Fruit fly (Drosophila melanogaster) whole organism, embryonic: ENCODE measurements around the gene CG13390.

Source experiments
- Antp ChIP-seq: fragments of 200-800 bp; sonication (Bioruptor generic); optimal IDR thresholded peaks from 3 replicates; lab custom pipeline; 2016; ENCODE audit warnings: missing biosample characterization, missing genetic modification characterization
- Atf-2 ChIP-seq: fragments of 200-800 bp; sonication (Bioruptor generic); optimal IDR thresholded peaks from 2 replicates; lab custom pipeline; 2016; ENCODE audit warnings: missing biosample characterization, missing genetic modification characterization
- Atf3 ChIP-seq: fragments of 200-800 bp; sonication (Bioruptor generic); optimal IDR thresholded peaks from 3 replicates; lab custom pipeline; 2016; ENCODE audit warnings: missing biosample characterization, missing genetic modification characterization
- B-H2 ChIP-seq: fragments of 200-800 bp; sonication (Bioruptor generic); optimal IDR thresholded peaks from 2 replicates; lab custom pipeline; 2018; ENCODE audit warnings: missing biosample characterization, mild to moderate bottlenecking, missing genetic modification characterization
- CG10147 ChIP-seq: fragments of 200-800 bp; sonication (Bioruptor generic); optimal IDR thresholded peaks from 2 replicates; lab custom pipeline; 2019; ENCODE audit warnings: missing biosample characterization, mild to moderate bottlenecking, missing genetic modification characterization, moderate library complexity
- CG10543 ChIP-seq: fragments of 200-800 bp; sonication (Bioruptor generic); optimal IDR thresholded peaks from 3 replicates; lab custom pipeline; 2017; ENCODE audit warnings: missing biosample characterization, mild to moderate bottlenecking, missing genetic modification characterization, moderate library complexity
- CG11398 ChIP-seq: fragments of 200-800 bp; sonication (Bioruptor generic); optimal IDR thresholded peaks from 2 replicates; lab custom pipeline; 2016; ENCODE audit warnings: missing biosample characterization, missing genetic modification characterization
- CG11696 ChIP-seq: fragments of 200-800 bp; sonication (Bioruptor generic); IDR thresholded peaks from 2 replicates; pipeline ENCODE4 v1.3.6; 2022; ENCODE audit warnings: missing biosample characterization, missing genetic modification characterization
- CG12219 ChIP-seq: fragments of 200-800 bp; sonication (Bioruptor generic); optimal IDR thresholded peaks from 3 replicates; lab custom pipeline; 2018; ENCODE audit warnings: missing biosample characterization, mild to moderate bottlenecking, missing genetic modification characterization
- CG1233 ChIP-seq: fragments of 200-800 bp; sonication (Bioruptor generic); optimal IDR thresholded peaks from 4 replicates; lab custom pipeline; 2018; ENCODE audit warnings: missing biosample characterization, mild to moderate bottlenecking, missing genetic modification characterization
- CG13296 ChIP-seq: fragments of 200-800 bp; sonication (Bioruptor generic); optimal IDR thresholded peaks from 3 replicates; lab custom pipeline; 2018; ENCODE audit warnings: missing biosample characterization, mild to moderate bottlenecking, missing genetic modification characterization
- CG1647 ChIP-seq: fragments of 200-800 bp; sonication (Bioruptor generic); optimal IDR thresholded peaks from 3 replicates; lab custom pipeline; 2016; ENCODE audit warnings: missing biosample characterization, missing genetic modification characterization
- CG16815 ChIP-seq: fragments of 200-800 bp; sonication (Bioruptor generic); optimal IDR thresholded peaks from 3 replicates; lab custom pipeline; 2017; ENCODE audit warnings: missing biosample characterization, mild to moderate bottlenecking, missing genetic modification characterization
- CG17359 ChIP-seq: fragments of 200-800 bp; sonication (Bioruptor generic); optimal IDR thresholded peaks from 3 replicates; lab custom pipeline; 2018; ENCODE audit warnings: missing biosample characterization, mild to moderate bottlenecking, missing genetic modification characterization, moderate library complexity
- CG17912 ChIP-seq: fragments of 200-800 bp; sonication (Bioruptor generic); optimal IDR thresholded peaks from 2 replicates; lab custom pipeline; 2018; ENCODE audit warnings: missing biosample characterization, mild to moderate bottlenecking, missing genetic modification characterization
- CG2120 ChIP-seq: fragments of 200-800 bp; sonication (Bioruptor generic); optimal IDR thresholded peaks from 3 replicates; lab custom pipeline; 2016; ENCODE audit warnings: missing biosample characterization, missing genetic modification characterization
- CG2712 ChIP-seq: fragments of 200-800 bp; optimal IDR thresholded peaks from 3 replicates; lab custom pipeline; 2019; ENCODE audit warnings: missing biosample characterization, mild to moderate bottlenecking, missing genetic modification characterization, moderate library complexity
- CG34422 ChIP-seq: fragments of 200-800 bp; sonication (Bioruptor generic); IDR thresholded peaks from 3 replicates; pipeline ENCODE4 v1.3.6; 2022; ENCODE audit warnings: missing biosample characterization, missing genetic modification characterization
- CG43689 ChIP-seq: fragments of 200-800 bp; sonication (Bioruptor generic); IDR thresholded peaks from 2 replicates; pipeline ENCODE4 v1.3.6; 2022; ENCODE audit warnings: missing biosample characterization, missing genetic modification characterization
- CG4730 ChIP-seq: fragments of 200-800 bp; sonication (Bioruptor generic); IDR thresholded peaks from 2 replicates; pipeline ENCODE4 v1.3.6; 2022; ENCODE audit warnings: missing biosample characterization, missing genetic modification characterization
- CG5953 ChIP-seq: fragments of 200-800 bp; sonication (Bioruptor generic); IDR thresholded peaks from 2 replicates; pipeline ENCODE4 v1.3.6; 2022; ENCODE audit warnings: missing biosample characterization, missing genetic modification characterization
- CG6683 ChIP-seq: fragments of 200-800 bp; sonication (Bioruptor generic); optimal IDR thresholded peaks from 2 replicates; lab custom pipeline; 2017; ENCODE audit warnings: missing biosample characterization, mild to moderate bottlenecking, missing genetic modification characterization, missing genetic modification reagents
- CG8388 ChIP-seq: fragments of 200-800 bp; sonication (Bioruptor generic); optimal IDR thresholded peaks from 2 replicates; lab custom pipeline; 2019; ENCODE audit warnings: missing biosample characterization, mild to moderate bottlenecking, missing genetic modification characterization, moderate library complexity
- CG8924 ChIP-seq: fragments of 200-800 bp; optimal IDR thresholded peaks from 3 replicates; lab custom pipeline; 2019; ENCODE audit warnings: missing biosample characterization, mild to moderate bottlenecking, missing genetic modification characterization, moderate library complexity
- Chrac-16 ChIP-seq: fragments of 200-800 bp; sonication (Bioruptor generic); optimal IDR thresholded peaks from 3 replicates; lab custom pipeline; 2016; ENCODE audit warnings: missing biosample characterization, missing genetic modification characterization
- CkIIα-i1 ChIP-seq: fragments of 200-800 bp; sonication (Bioruptor generic); IDR thresholded peaks from 2 replicates; pipeline ENCODE4 v1.3.6; 2022; ENCODE audit warnings: missing biosample characterization, missing genetic modification characterization
- Doc3 ChIP-seq: fragments of 200-800 bp; sonication (Bioruptor generic); IDR thresholded peaks from 3 replicates; pipeline ENCODE4 v1.3.6; 2022; ENCODE audit warnings: missing biosample characterization, missing genetic modification characterization; ENCODE audit not compliant: partially characterized antibody
- Hand ChIP-seq: fragments of 200-800 bp; sonication (Bioruptor generic); optimal IDR thresholded peaks from 2 replicates; lab custom pipeline; 2017; ENCODE audit warnings: mild to moderate bottlenecking, missing biosample characterization, missing genetic modification reagents, missing genetic modification characterization
- Hey ChIP-seq: fragments of 200-800 bp; sonication (Bioruptor generic); optimal IDR thresholded peaks from 3 replicates; lab custom pipeline; 2018; ENCODE audit warnings: missing biosample characterization, mild to moderate bottlenecking, missing genetic modification characterization
- Hsf ChIP-seq: fragments of 200-800 bp; sonication (Bioruptor generic); optimal IDR thresholded peaks from 3 replicates; lab custom pipeline; 2016; ENCODE audit warnings: missing biosample characterization, missing genetic modification characterization
- Oaz ChIP-seq: fragments of 200-800 bp; sonication (Bioruptor generic); IDR thresholded peaks from 2 replicates; pipeline ENCODE4 v1.3.6; 2022; ENCODE audit warnings: missing biosample characterization, missing genetic modification characterization
- Stat92E ChIP-seq, 3 experiments: fragments of >200 bp in 2 of 3; fragments of 200-800 bp in 1 of 3; sonication (Bioruptor generic) in 1 of 3; optimal IDR thresholded peaks; 2 replicates each; lab custom pipeline; 2017 to 2019; ENCODE audit warnings: missing biosample characterization in 3 of 3, missing genetic modification characterization in 3 of 3, mild to moderate bottlenecking in 1 of 3, moderate library complexity in 1 of 3
- Xbp1 ChIP-seq: fragments of 200-800 bp; sonication (Bioruptor generic); optimal IDR thresholded peaks from 3 replicates; lab custom pipeline; 2016; ENCODE audit warnings: missing biosample characterization, mild to moderate bottlenecking, missing genetic modification characterization
- bsh ChIP-seq, 2 experiments: fragments of 200-800 bp; sonication (Bioruptor generic); optimal IDR thresholded peaks; 2 replicates each; lab custom pipeline; 2017 to 2018; ENCODE audit warnings: mild to moderate bottlenecking in 2 of 2, missing biosample characterization in 2 of 2, missing genetic modification characterization in 2 of 2, moderate library complexity in 1 of 2
- dati ChIP-seq: fragments of 200-800 bp; sonication (Bioruptor generic); IDR thresholded peaks from 2 replicates; pipeline ENCODE4 v1.3.6; 2022; ENCODE audit warnings: missing biosample characterization, missing genetic modification characterization
- eyg ChIP-seq: fragments of 200-800 bp; sonication (Bioruptor generic); optimal IDR thresholded peaks from 3 replicates; lab custom pipeline; 2016; ENCODE audit warnings: missing biosample characterization, missing genetic modification characterization
- fd96Cb ChIP-seq: fragments of 200-800 bp; sonication (Bioruptor generic); optimal IDR thresholded peaks from 2 replicates; lab custom pipeline; 2018; ENCODE audit warnings: missing biosample characterization, mild to moderate bottlenecking, missing genetic modification characterization, moderate library complexity
- gfzf ChIP-seq: fragments of 200-800 bp; sonication (Bioruptor generic); optimal IDR thresholded peaks from 2 replicates; lab custom pipeline; 2016; ENCODE audit warnings: missing biosample characterization, mild to moderate bottlenecking, missing genetic modification characterization, moderate library complexity
- gsb ChIP-seq: fragments of 200-800 bp; sonication (Bioruptor generic); IDR thresholded peaks from 2 replicates; pipeline ENCODE4 v1.3.6; 2022; ENCODE audit warnings: missing biosample characterization, missing genetic modification characterization
- kay ChIP-seq: fragments of 200-800 bp; sonication (Bioruptor generic); optimal IDR thresholded peaks from 2 replicates; lab custom pipeline; 2016; ENCODE audit warnings: missing biosample characterization, missing genetic modification characterization
- lmd ChIP-seq: fragments of 200-800 bp; sonication (Bioruptor generic); IDR thresholded peaks from 2 replicates; pipeline ENCODE4 v1.3.6; 2022; ENCODE audit warnings: missing biosample characterization, missing genetic modification characterization
- nerfin-2 ChIP-seq: fragments of 200-800 bp; sonication (Bioruptor generic); IDR thresholded peaks from 2 replicates; pipeline ENCODE4 v1.3.6; 2022; ENCODE audit warnings: missing biosample characterization, missing genetic modification characterization; ENCODE audit not compliant: partially characterized antibody
- nmo ChIP-seq: fragments of 200-800 bp; sonication (Bioruptor generic); optimal IDR thresholded peaks from 2 replicates; lab custom pipeline; 2018; ENCODE audit warnings: missing biosample characterization, mild to moderate bottlenecking, missing genetic modification characterization, moderate library complexity
- pho ChIP-seq: fragments of 200-800 bp; sonication (Bioruptor generic); optimal IDR thresholded peaks from 2 replicates; lab custom pipeline; 2016; ENCODE audit warnings: missing biosample characterization, missing genetic modification characterization
- psq ChIP-seq: fragments of 200-800 bp; sonication (Bioruptor generic); optimal IDR thresholded peaks from 2 replicates; lab custom pipeline; 2017; ENCODE audit warnings: missing biosample characterization, missing genetic modification characterization
- sr ChIP-seq: fragments of 200-800 bp; sonication (Bioruptor generic); IDR thresholded peaks from 3 replicates; pipeline ENCODE4 v1.3.6; 2022; ENCODE audit warnings: missing biosample characterization, missing genetic modification characterization
- toy ChIP-seq: fragments of 200-800 bp; sonication (Bioruptor generic); IDR thresholded peaks from 2 replicates; pipeline ENCODE4 v1.3.6; 2022; ENCODE audit warnings: missing biosample characterization, missing genetic modification characterization
- tx ChIP-seq: fragments of 200-800 bp; sonication (Bioruptor generic); optimal IDR thresholded peaks from 2 replicates; lab custom pipeline; 2016; ENCODE audit warnings: missing biosample characterization, missing genetic modification characterization

Gene CG13390

dm6 chr2L:8370364-8371326, 6.0 kb downstream of the CG13390 start, which contains the start of gene CG17292 (continued):
- TF ChIP-seq CG1233 (GFP tag; lab: Kevin White, UChicago) (peak; percentile 4), CG1647 (GFP tag; lab: Kevin White, UChicago) (peak; percentile 28), Chrac-16 (GFP tag; lab: Kevin White, UChicago) (no peak), CG10543 (GFP tag; lab: Kevin White, UChicago) (peak; percentile 93), CkIIα-i1 (GFP tag; lab: Robert Waterston, UW) (no peak), nmo (no peak), toy (GFP tag; lab: Robert Waterston, UW) (no peak), CG5953 (GFP tag; lab: Robert Waterston, UW) (peak; percentile 43; the same call in 1 of the 2 replicates), Atf-2 (GFP tag; lab: Kevin White, UChicago) (no peak), gsb (0 out of 2 replicates have a peak, but pooled peaks have one; percentile 41), kay (GFP tag; lab: Kevin White, UChicago) (no peak), CG6683 (GFP tag; lab: Kevin White, UChicago) (no peak), CG17912 (GFP tag; lab: Kevin White, UChicago) (peak; percentile 45), gfzf (GFP tag; lab: Kevin White, UChicago) (peak; percentile 53), dati (GFP tag; lab: Robert Waterston, UW) (0 out of 2 replicates have a peak, but pooled peaks have one; percentile 9), Stat92E (GFP tag; optimal IDR thresholded peaks at IDR 0.05; lab: Kevin White, UChicago) (no peak), fd96Cb (no peak), Hand (GFP tag; lab: Kevin White, UChicago) (peak; percentile 30), CG16815 (GFP tag; lab: Kevin White, UChicago) (no peak), CG34422 (peak; percentile 77; the same call in 1 of the 3 replicates), tx (GFP tag; lab: Kevin White, UChicago) (no peak), Atf3 (no peak), sr (GFP tag; lab: Robert Waterston, UW) (peak; percentile 61; the same call in 2 of the 3 replicates), bsh (GFP tag; optimal IDR thresholded peaks at IDR 0.05; lab: Kevin White, UChicago) (peak in 1 of 2 experiments; percentile 23), Hey (peak; percentile 30), CG8388 (no peak), CG43689 (GFP tag; lab: Robert Waterston, UW) (no peak), eyg (peak; percentile 15), pho (GFP tag; lab: Kevin White, UChicago) (peak; percentile 37), psq (GFP tag; lab: Kevin White, UChicago) (no peak), CG2120 (GFP tag; lab: Kevin White, UChicago) (peak; percentile 60), CG17359 (tag; lab: Kevin White, UChicago) (peak; percentile 38), Antp (GFP tag; lab: Kevin White, UChicago) (peak; percentile 20), Oaz (peak; percentile 24; the same call in 1 of the 2 replicates), Xbp1 (peak; percentile 12), nerfin-2 (GFP tag; lab: Robert Waterston, UW) (peak; percentile 83), CG10147 (GFP tag; lab: Kevin White, UChicago) (peak; percentile 36), CG2712 (tag; lab: Kevin White, UChicago) (peak; percentile 15), B-H2 (GFP tag; lab: Kevin White, UChicago) (peak; percentile 74), Hsf (no peak), CG12219 (peak; percentile 58), CG11696 (GFP tag; lab: Robert Waterston, UW) (0 out of 2 replicates have a peak, but pooled peaks have one; percentile 10), CG13296 (GFP tag; lab: Kevin White, UChicago) (peak; percentile 54), CG4730 (no peak), Doc3 (GFP tag; lab: Robert Waterston, UW) (peak; percentile 87), CG8924 (tag; lab: Kevin White, UChicago) (peak; percentile 43), CG11398 (GFP tag; lab: Kevin White, UChicago) (peak; percentile 50), lmd (GFP tag; lab: Robert Waterston, UW) (peak; percentile 46)
